Fruit fly (Drosophila melanogaster) whole organism, embryonic: ENCODE results near the gene CG10638.
A peak's percentile ranks its signal among the peaks of the same experiment; 100 is the strongest.

Experiments used
- Asciz ChIP-seq: fragments of 200-800 bp; sonication (Bioruptor generic); optimal IDR thresholded peaks from 2 replicates; lab custom pipeline; 2017; ENCODE audit warnings: missing biosample characterization, mild to moderate bottlenecking, missing genetic modification characterization, missing genetic modification reagents
- Atf-2 ChIP-seq: fragments of 200-800 bp; sonication (Bioruptor generic); optimal IDR thresholded peaks from 2 replicates; lab custom pipeline; 2016; ENCODE audit warnings: missing biosample characterization, missing genetic modification characterization
- Awh ChIP-seq: fragments of 200-800 bp; sonication (Bioruptor generic); IDR thresholded peaks from 2 replicates; pipeline ENCODE4, ENCODE4 v1.3.6; 2022; ENCODE audit warnings: missing biosample characterization, missing genetic modification characterization
- CG10267 ChIP-seq: fragments of 200-800 bp; sonication (Bioruptor generic); optimal IDR thresholded peaks from 2 replicates; lab custom pipeline; 2018; ENCODE audit warnings: missing biosample characterization, mild to moderate bottlenecking, missing genetic modification characterization, moderate library complexity
- CG10366 ChIP-seq: fragments of 200-800 bp; sonication (Bioruptor generic); IDR thresholded peaks from 2 replicates; pipeline ENCODE4 v1.3.6; 2022; ENCODE audit warnings: missing biosample characterization, missing genetic modification characterization
- CG10462 ChIP-seq: fragments of 200-800 bp; sonication (Bioruptor generic); optimal IDR thresholded peaks from 2 replicates; lab custom pipeline; 2016; ENCODE audit warnings: missing biosample characterization, missing genetic modification characterization
- CG10543 ChIP-seq: fragments of 200-800 bp; sonication (Bioruptor generic); optimal IDR thresholded peaks from 3 replicates; lab custom pipeline; 2017; ENCODE audit warnings: missing biosample characterization, mild to moderate bottlenecking, missing genetic modification characterization, moderate library complexity
- CG15269 ChIP-seq: fragments of 200-800 bp; sonication (Bioruptor generic); optimal IDR thresholded peaks from 2 replicates; lab custom pipeline; 2018; ENCODE audit warnings: missing biosample characterization, mild to moderate bottlenecking, missing genetic modification characterization, moderate library complexity
- CG15514 ChIP-seq: fragments of 200-800 bp; sonication (Bioruptor generic); optimal IDR thresholded peaks from 3 replicates; lab custom pipeline; 2017; ENCODE audit warnings: missing biosample characterization, missing genetic modification characterization, mild to moderate bottlenecking, moderate library complexity, missing genetic modification reagents
- CG1832 ChIP-seq: fragments of 200-800 bp; sonication (Bioruptor generic); optimal IDR thresholded peaks from 2 replicates; lab custom pipeline; 2017; ENCODE audit warnings: missing biosample characterization, mild to moderate bottlenecking, missing genetic modification characterization, inconsistent platforms
- CG18619 ChIP-seq: fragments of 200-800 bp; sonication (Bioruptor generic); optimal IDR thresholded peaks from 3 replicates; lab custom pipeline; 2017; ENCODE audit warnings: missing biosample characterization, mild to moderate bottlenecking, missing genetic modification characterization
- CG2129 ChIP-seq: fragments of 200-800 bp; sonication (Bioruptor generic); IDR thresholded peaks from 2 replicates; pipeline ENCODE4 v1.3.6; 2022; ENCODE audit warnings: missing biosample characterization, missing genetic modification characterization; ENCODE audit not compliant: partially characterized antibody
- CG2712 ChIP-seq: fragments of 200-800 bp; optimal IDR thresholded peaks from 3 replicates; lab custom pipeline; 2019; ENCODE audit warnings: missing biosample characterization, mild to moderate bottlenecking, missing genetic modification characterization, moderate library complexity
- CG3726 ChIP-seq: fragments of 200-800 bp; sonication (Bioruptor generic); IDR thresholded peaks from 3 replicates; pipeline ENCODE4, ENCODE4 v1.3.6; 2022; ENCODE audit warnings: missing biosample characterization, missing genetic modification characterization
- CG4820 ChIP-seq: fragments of 200-800 bp; sonication (Bioruptor generic); optimal IDR thresholded peaks from 3 replicates; lab custom pipeline; 2016; ENCODE audit warnings: missing biosample characterization, missing genetic modification characterization
- CG5953 ChIP-seq: fragments of 200-800 bp; sonication (Bioruptor generic); IDR thresholded peaks from 2 replicates; pipeline ENCODE4 v1.3.6; 2022; ENCODE audit warnings: missing biosample characterization, missing genetic modification characterization
- CG6654 ChIP-seq: fragments of 200-800 bp; sonication (Bioruptor generic); optimal IDR thresholded peaks from 2 replicates; lab custom pipeline; 2017; ENCODE audit warnings: missing biosample characterization, mild to moderate bottlenecking, missing genetic modification characterization
- CG6689 ChIP-seq: fragments of 200-800 bp; sonication (Bioruptor generic); IDR thresholded peaks from 2 replicates; pipeline ENCODE4 v1.3.6; 2022; ENCODE audit warnings: missing biosample characterization, missing genetic modification characterization
- CG6765 ChIP-seq: fragments of 200-800 bp; sonication (Bioruptor generic); optimal IDR thresholded peaks from 3 replicates; lab custom pipeline; 2017; ENCODE audit warnings: missing biosample characterization, mild to moderate bottlenecking, missing genetic modification characterization
- CG7556 ChIP-seq: fragments of 200-800 bp; sonication (Bioruptor generic); optimal IDR thresholded peaks from 2 replicates; lab custom pipeline; 2017; ENCODE audit warnings: missing biosample characterization, mild to moderate bottlenecking, missing genetic modification characterization
- CG7786 ChIP-seq: fragments of 200-800 bp; sonication (Bioruptor generic); optimal IDR thresholded peaks from 2 replicates; lab custom pipeline; 2016; ENCODE audit warnings: missing biosample characterization, missing genetic modification characterization
- CHES-1-like ChIP-seq: fragments of 200-800 bp; sonication (Bioruptor generic); optimal IDR thresholded peaks from 2 replicates; lab custom pipeline; 2016; ENCODE audit warnings: missing biosample characterization, missing genetic modification characterization
- Camta ChIP-seq: fragments of 200-800 bp; sonication (Bioruptor generic); optimal IDR thresholded peaks from 2 replicates; lab custom pipeline; 2016; ENCODE audit warnings: missing biosample characterization, missing genetic modification characterization
- D19A ChIP-seq: fragments of 200-800 bp; optimal IDR thresholded peaks from 3 replicates; lab custom pipeline; 2019; ENCODE audit warnings: missing biosample characterization, mild to moderate bottlenecking, missing genetic modification characterization, moderate library complexity
- Ets65A ChIP-seq: fragments of 200-800 bp; sonication (Bioruptor generic); peaks from one replicate; lab custom pipeline; 2016; ENCODE audit warnings: missing biosample characterization, missing genetic modification characterization
- Ets97D ChIP-seq: fragments of 200-800 bp; sonication (Bioruptor generic); optimal IDR thresholded peaks from 3 replicates; lab custom pipeline; 2016; ENCODE audit warnings: missing biosample characterization, missing genetic modification characterization
- Hey ChIP-seq: fragments of 200-800 bp; sonication (Bioruptor generic); optimal IDR thresholded peaks from 3 replicates; lab custom pipeline; 2018; ENCODE audit warnings: missing biosample characterization, mild to moderate bottlenecking, missing genetic modification characterization
- Kr ChIP-seq: fragments of 200-800 bp; sonication (Bioruptor generic); optimal IDR thresholded peaks from 2 replicates; lab custom pipeline; 2017; ENCODE audit warnings: missing biosample characterization, mild to moderate bottlenecking, missing genetic modification characterization
- Nf-YB ChIP-seq: fragments of 200-800 bp; sonication (Bioruptor generic); optimal IDR thresholded peaks from 3 replicates; lab custom pipeline; 2019; ENCODE audit warnings: missing biosample characterization, mild to moderate bottlenecking, missing genetic modification characterization, moderate library complexity
- NfI ChIP-seq: fragments of 200-800 bp; sonication (Bioruptor generic); optimal IDR thresholded peaks from 3 replicates; lab custom pipeline; 2018; ENCODE audit warnings: missing biosample characterization, mild to moderate bottlenecking, missing genetic modification characterization, moderate library complexity
- Rx ChIP-seq: fragments of 200-800 bp; sonication (Bioruptor generic); IDR thresholded peaks from 2 replicates; pipeline ENCODE4 v1.3.6; 2022; ENCODE audit warnings: missing biosample characterization, missing genetic modification characterization
- Taf1 ChIP-seq: fragments of 200-800 bp; sonication (Bioruptor generic); IDR thresholded peaks from 2 replicates; pipeline ENCODE4 v1.3.6; 2022; ENCODE audit warnings: missing biosample characterization, missing genetic modification characterization
- Tbp ChIP-seq: fragments of >200 bp; optimal IDR thresholded peaks from 2 replicates; lab custom pipeline; 2018; ENCODE audit warnings: missing biosample characterization, missing genetic modification characterization
- br ChIP-seq: fragments of >200 bp; optimal IDR thresholded peaks from 2 replicates; lab custom pipeline; 2017
- bsh ChIP-seq, 2 experiments: fragments of 200-800 bp; sonication (Bioruptor generic); optimal IDR thresholded peaks; 2 replicates each; lab custom pipeline; 2017 to 2018; ENCODE audit warnings: mild to moderate bottlenecking in 2 of 2, missing biosample characterization in 2 of 2, missing genetic modification characterization in 2 of 2, moderate library complexity in 1 of 2
- cg ChIP-seq: fragments of 200-800 bp; sonication (Bioruptor generic); optimal IDR thresholded peaks from 3 replicates; lab custom pipeline; 2019; ENCODE audit warnings: missing biosample characterization, mild to moderate bottlenecking, missing genetic modification characterization, moderate library complexity
- chif ChIP-seq, 2 experiments: fragments of 200-800 bp; sonication (Bioruptor generic); optimal IDR thresholded peaks; 3 replicates each; lab custom pipeline; 2016; ENCODE audit warnings: missing biosample characterization in 2 of 2, missing genetic modification characterization in 2 of 2
- crc ChIP-seq: fragments of 200-800 bp; sonication (Bioruptor generic); optimal IDR thresholded peaks from 2 replicates; lab custom pipeline; 2016; ENCODE audit warnings: missing biosample characterization, missing genetic modification characterization
- dmrt11E ChIP-seq: fragments of 200-800 bp; sonication (Bioruptor generic); optimal IDR thresholded peaks from 3 replicates; lab custom pipeline; 2018; ENCODE audit warnings: missing biosample characterization, mild to moderate bottlenecking, missing genetic modification characterization, moderate library complexity
- fd64A ChIP-seq: fragments of 200-800 bp; sonication (Bioruptor generic); optimal IDR thresholded peaks from 3 replicates; lab custom pipeline; 2018; ENCODE audit warnings: missing biosample characterization, mild to moderate bottlenecking, missing genetic modification characterization
- fru ChIP-seq: fragments of >200 bp; optimal IDR thresholded peaks from 2 replicates; lab custom pipeline; 2017
- grn ChIP-seq: fragments of 200-800 bp; sonication (Bioruptor generic); optimal IDR thresholded peaks from 3 replicates; lab custom pipeline; 2017; ENCODE audit warnings: missing biosample characterization, missing genetic modification characterization
- hth ChIP-seq: fragments of >200 bp; optimal IDR thresholded peaks from 2 replicates; lab custom pipeline; 2017; ENCODE audit warnings: inconsistent platforms
- ken ChIP-seq: fragments of 200-800 bp; sonication (Bioruptor generic); IDR thresholded peaks from 3 replicates; pipeline ENCODE4 v1.3.6; 2022; ENCODE audit warnings: missing biosample characterization, missing genetic modification characterization
- otp ChIP-seq: fragments of 200-800 bp; sonication (Bioruptor generic); IDR thresholded peaks from 3 replicates; pipeline ENCODE4, ENCODE4 v1.3.6; 2022; ENCODE audit warnings: missing biosample characterization, missing genetic modification characterization
- sc ChIP-seq, 3 experiments: fragments of >200 bp in 2 of 3; fragments of 200-800 bp in 1 of 3; sonication (Bioruptor generic) in 1 of 3; optimal IDR thresholded peaks; 2 replicates in 2 of 3; 3 replicates in 1 of 3; lab custom pipeline; 2017; ENCODE audit warnings: mild to moderate bottlenecking in 1 of 3, missing biosample characterization in 1 of 3, missing genetic modification characterization in 1 of 3, missing genetic modification reagents in 1 of 3
- sens ChIP-seq: fragments of 200-800 bp; sonication (Bioruptor generic); peaks from one replicate; lab custom pipeline; 2016; ENCODE audit warnings: missing biosample characterization, missing genetic modification characterization
- sens-2 ChIP-seq: fragments of 200-800 bp; sonication (Bioruptor generic); IDR thresholded peaks from 2 replicates; pipeline ENCODE4 v1.3.6; 2022; ENCODE audit warnings: missing biosample characterization, missing genetic modification characterization
- sug ChIP-seq: fragments of 200-800 bp; optimal IDR thresholded peaks from 2 replicates; lab custom pipeline; 2019; ENCODE audit warnings: missing biosample characterization, mild to moderate bottlenecking, missing genetic modification characterization, moderate library complexity
- toy ChIP-seq: fragments of 200-800 bp; sonication (Bioruptor generic); IDR thresholded peaks from 2 replicates; pipeline ENCODE4 v1.3.6; 2022; ENCODE audit warnings: missing biosample characterization, missing genetic modification characterization
- wdn ChIP-seq: fragments of 200-800 bp; sonication (Bioruptor generic); IDR thresholded peaks from 2 replicates; pipeline ENCODE4 v1.3.6; 2022; ENCODE audit warnings: missing biosample characterization, missing genetic modification characterization

Gene CG10638

dm6 chr3L:12529431-12530007 lies 28.4 kb upstream of the CG10638 start (continued):
- no peak for TF ChIP-seq CG1832 (GFP tag; lab: Kevin White, UChicago)
- TF ChIP-seq CG6689 (GFP tag; lab: Robert Waterston, UW), result peak; percentile 46
- TF ChIP-seq CG2129 (GFP tag; lab: Robert Waterston, UW), result no peak
- no peak for TF ChIP-seq Hey (tag; lab: Kevin White, UChicago)
- peak; percentile 23 to 67 for TF ChIP-seq bsh (GFP tag; optimal IDR thresholded peaks at IDR 0.05; lab: Kevin White, UChicago)
- TF ChIP-seq dmrt11E (tag; lab: Kevin White, UChicago), result peak; percentile 42
- TF ChIP-seq CG3726 (GFP tag; lab: Robert Waterston, UW), result peak; percentile 35; the same call in 1 of the 3 replicates
- no peak for TF ChIP-seq Ets97D (GFP tag; lab: Kevin White, UChicago)
- TF ChIP-seq hth (lab: Kevin White, UChicago), result no peak
- TF ChIP-seq wdn (GFP tag; lab: Robert Waterston, UW), result peak; percentile 22; the same call in 1 of the 2 replicates
- peak; percentile 57 for TF ChIP-seq grn (GFP tag; lab: Kevin White, UChicago)
- TF ChIP-seq sens (GFP tag; lab: Kevin White, UChicago), result peak; percentile 5
- peak; percentile 18 for TF ChIP-seq CG4820 (GFP tag; lab: Kevin White, UChicago)
- no peak for TF ChIP-seq CG10462
- peak; percentile 2 for TF ChIP-seq CG7786 (GFP tag; lab: Kevin White, UChicago)
- no peak for TF ChIP-seq toy (GFP tag; lab: Robert Waterston, UW)
- TF ChIP-seq Asciz, result peak; percentile 57
- TF ChIP-seq CG7556 (GFP tag; lab: Kevin White, UChicago), result peak; percentile 8
- peak; percentile 15 for TF ChIP-seq CG6654
- TF ChIP-seq otp (GFP tag; lab: Robert Waterston, UW), result 0 out of 3 replicates have a peak, but pooled peaks have one; percentile 43
- TF ChIP-seq CG15514 (GFP tag; lab: Kevin White, UChicago), result peak; percentile 9
- no peak for TF ChIP-seq fru (lab: Kevin White, UChicago)
- TF ChIP-seq CG10366, result peak; percentile 54
- TF ChIP-seq D19A, result peak; percentile 59
- peak; percentile 22; the same call in 1 of the 2 replicates for TF ChIP-seq Rx (GFP tag; lab: Robert Waterston, UW)
- TF ChIP-seq Nf-YB (GFP tag; lab: Kevin White, UChicago), result peak; percentile 12
- no peak for TF ChIP-seq crc (GFP tag; lab: Kevin White, UChicago)
- TF ChIP-seq chif (GFP tag; optimal IDR thresholded peaks at IDR 0.05; lab: Kevin White, UChicago), result peak; percentile 17 to 25
- no peak for TF ChIP-seq Tbp (GFP tag; lab: Kevin White, UChicago)
- TF ChIP-seq cg (GFP tag; lab: Kevin White, UChicago), result peak; percentile 61
- no peak for TF ChIP-seq sug (tag; lab: Kevin White, UChicago)
- TF ChIP-seq CG18619, result peak; percentile 21
- peak; percentile 18; the same call in 1 of the 3 replicates for TF ChIP-seq ken (GFP tag; lab: Robert Waterston, UW)
- TF ChIP-seq Atf-2 (GFP tag; lab: Kevin White, UChicago), result peak; percentile 13
- no peak for TF ChIP-seq CHES-1-like (GFP tag; lab: Kevin White, UChicago)
- no peak for TF ChIP-seq CG5953 (GFP tag; lab: Robert Waterston, UW)
- peak; percentile 14 for TF ChIP-seq Camta
- TF ChIP-seq CG15269 (tag; lab: Kevin White, UChicago), result peak; percentile 46
- TF ChIP-seq NfI (GFP tag; lab: Kevin White, UChicago), result peak; percentile 38
- TF ChIP-seq Taf1 (GFP tag; lab: Robert Waterston, UW), result 0 out of 2 replicates have a peak, but pooled peaks have one; percentile 7
- 0 out of 2 replicates have a peak, but pooled peaks have one; percentile 19 for TF ChIP-seq sens-2 (GFP tag; lab: Robert Waterston, UW)
- TF ChIP-seq br (lab: Kevin White, UChicago), result no peak
- TF ChIP-seq Kr (GFP tag; lab: Kevin White, UChicago), result no peak
- peak; percentile 60 for TF ChIP-seq CG2712 (tag; lab: Kevin White, UChicago)
- TF ChIP-seq CG10543 (GFP tag; lab: Kevin White, UChicago), result peak; percentile 10
- no peak for TF ChIP-seq sc (optimal IDR thresholded peaks at IDR 0.05; lab: Kevin White, UChicago)
- TF ChIP-seq sc (GFP tag; optimal IDR thresholded peaks at IDR 0.05; lab: Kevin White, UChicago), result peak; percentile 5
- TF ChIP-seq CG6765, result no peak
- TF ChIP-seq CG10267 (tag; lab: Kevin White, UChicago), result peak; percentile 38
- TF ChIP-seq Awh (GFP tag; lab: Robert Waterston, UW), result peak; percentile 77
- TF ChIP-seq Ets65A (GFP tag; lab: Kevin White, UChicago), result no peak
- TF ChIP-seq fd64A (GFP tag; lab: Kevin White, UChicago), result peak; percentile 0
